Worm (Caenorhabditis elegans) whole organism, midembryonic: ENCODE results near the gene T25G12.3.

ENCODE experiments used
- T22C8.4 ChIP-seq: fragments of 200-800 bp; sonication (Bioruptor generic); IDR thresholded peaks from 2 replicates; pipeline ENCODE4 v1.3.6; 2022; ENCODE audit warnings: missing genetic modification characterization, missing compliant biosample characterization
- cog-1 ChIP-seq: sonication (generic microtip); optimal IDR thresholded peaks from 2 replicates; lab custom pipeline; 2016; ENCODE audit warnings: missing genetic modification characterization, missing compliant biosample characterization
- klf-2 ChIP-seq: fragments of 200-800 bp; sonication (Bioruptor generic); conservative IDR thresholded peaks from 2 replicates; pipeline ENCODE4 v1.3.6; 2022; ENCODE audit warnings: missing genetic modification reagents, missing genetic modification characterization, missing compliant biosample characterization
- med-1 ChIP-seq: sonication (generic microtip); optimal IDR thresholded peaks from 2 replicates; lab custom pipeline; 2017; ENCODE audit warnings: missing genetic modification characterization, mild to moderate bottlenecking, missing compliant biosample characterization, antibody characterized with exemption, missing genetic modification reagents; ENCODE audit not compliant: insufficient read depth
- tab-1 ChIP-seq: fragments of 200-800 bp; sonication (Bioruptor generic); IDR thresholded peaks from 2 replicates; pipeline ENCODE4 v1.3.6; 2022; ENCODE audit warnings: missing genetic modification characterization, missing compliant biosample characterization
- ztf-29 ChIP-seq: fragments of 200-800 bp; sonication (Bioruptor generic); IDR thresholded peaks from 2 replicates; pipeline ENCODE4 v1.3.6; 2022; ENCODE audit warnings: missing genetic modification reagents, missing genetic modification characterization, missing compliant biosample characterization

- TF ChIP-seq ztf-29 (no peak), tab-1 (GFP tag; lab: Robert Waterston, UW) (no peak), med-1 (GFP tag; lab: Kevin White, UChicago) (no peak), T22C8.4 (GFP tag; lab: Robert Waterston, UW) (no peak), cog-1 (tag; lab: Kevin White, UChicago) (no peak), klf-2 (GFP tag; lab: Robert Waterston, UW) (no peak)
Measured at ce11 chrX:17221873-17222525, 9.4 kb upstream of the T25G12.3 start, which contains the start of gene rab-6.2.
